Fruit fly (Drosophila melanogaster) whole organism, embryonic: Measurements from ENCODE around the gene CG14511.
A peak's percentile ranks its signal among the peaks of the same experiment; 100 is the strongest.

Source experiments
- Antp ChIP-seq: fragments of 200-800 bp; sonication (Bioruptor generic); optimal IDR thresholded peaks from 3 replicates; lab custom pipeline; 2016; ENCODE audit warnings: missing biosample characterization, missing genetic modification characterization
- Atf3 ChIP-seq: fragments of 200-800 bp; sonication (Bioruptor generic); optimal IDR thresholded peaks from 3 replicates; lab custom pipeline; 2016; ENCODE audit warnings: missing biosample characterization, missing genetic modification characterization
- CG11085 ChIP-seq: fragments of 200-800 bp; sonication (Bioruptor generic); IDR thresholded peaks from 2 replicates; pipeline ENCODE4 v1.3.6; 2022; ENCODE audit warnings: missing biosample characterization, missing genetic modification characterization
- CG12391 ChIP-seq: fragments of 200-800 bp; sonication (Bioruptor generic); optimal IDR thresholded peaks from 3 replicates; lab custom pipeline; 2018; ENCODE audit warnings: missing biosample characterization, mild to moderate bottlenecking, missing genetic modification characterization, moderate library complexity
- CG12942 ChIP-seq: fragments of 200-800 bp; sonication (Bioruptor generic); optimal IDR thresholded peaks from 3 replicates; lab custom pipeline; 2016; ENCODE audit warnings: missing biosample characterization, missing genetic modification characterization
- CG16863 ChIP-seq: fragments of 200-800 bp; sonication (Bioruptor generic); optimal IDR thresholded peaks from 3 replicates; lab custom pipeline; 2016; ENCODE audit warnings: missing biosample characterization, missing genetic modification characterization
- CG17328 ChIP-seq: fragments of 200-800 bp; sonication (Bioruptor generic); IDR thresholded peaks from 2 replicates; pipeline ENCODE4 v1.3.6; 2022; ENCODE audit warnings: missing biosample characterization, missing genetic modification characterization
- CG17568 ChIP-seq: fragments of 200-800 bp; sonication (Bioruptor generic); optimal IDR thresholded peaks from 2 replicates; lab custom pipeline; 2018; ENCODE audit warnings: missing biosample characterization, mild to moderate bottlenecking, missing genetic modification characterization, moderate library complexity
- CG18262 ChIP-seq: fragments of 200-800 bp; optimal IDR thresholded peaks from 3 replicates; lab custom pipeline; 2019; ENCODE audit warnings: missing biosample characterization, mild to moderate bottlenecking, missing genetic modification characterization, moderate library complexity
- CG2129 ChIP-seq: fragments of 200-800 bp; sonication (Bioruptor generic); IDR thresholded peaks from 2 replicates; pipeline ENCODE4 v1.3.6; 2022; ENCODE audit warnings: missing biosample characterization, missing genetic modification characterization; ENCODE audit not compliant: partially characterized antibody
- CG2199 ChIP-seq: fragments of 200-800 bp; sonication (Bioruptor generic); IDR thresholded peaks from 3 replicates; pipeline ENCODE4 v1.3.6; 2022; ENCODE audit warnings: missing biosample characterization, missing genetic modification characterization
- CG3163 ChIP-seq: fragments of 200-800 bp; sonication (Bioruptor generic); optimal IDR thresholded peaks from 3 replicates; lab custom pipeline; 2016; ENCODE audit warnings: missing biosample characterization, missing genetic modification characterization
- CG34376 ChIP-seq: fragments of 200-800 bp; sonication (Bioruptor generic); optimal IDR thresholded peaks from 2 replicates; lab custom pipeline; 2018; ENCODE audit warnings: missing biosample characterization, mild to moderate bottlenecking, missing genetic modification characterization
- CG4328 ChIP-seq: fragments of 200-800 bp; sonication (Bioruptor generic); optimal IDR thresholded peaks from 3 replicates; lab custom pipeline; 2017; ENCODE audit warnings: missing biosample characterization, missing genetic modification reagents, missing genetic modification characterization
- CG4424 ChIP-seq: fragments of 200-800 bp; sonication (Bioruptor generic); optimal IDR thresholded peaks from 3 replicates; lab custom pipeline; 2016; ENCODE audit warnings: missing biosample characterization, missing genetic modification characterization
- CG6175 ChIP-seq: fragments of 200-800 bp; sonication (Bioruptor generic); IDR thresholded peaks from 3 replicates; pipeline ENCODE4 v1.3.6; 2022; ENCODE audit warnings: missing biosample characterization, missing genetic modification characterization
- CG7928 ChIP-seq: fragments of 200-800 bp; sonication (Bioruptor generic); optimal IDR thresholded peaks from 2 replicates; lab custom pipeline; 2017; ENCODE audit warnings: missing biosample characterization, mild to moderate bottlenecking, missing genetic modification characterization
- CG8765 ChIP-seq: fragments of 200-800 bp; sonication (Bioruptor generic); IDR thresholded peaks from 2 replicates; pipeline ENCODE4 v1.3.6; 2022; ENCODE audit warnings: missing biosample characterization, missing genetic modification characterization
- Chrac-16 ChIP-seq: fragments of 200-800 bp; sonication (Bioruptor generic); optimal IDR thresholded peaks from 3 replicates; lab custom pipeline; 2016; ENCODE audit warnings: missing biosample characterization, missing genetic modification characterization
- Dip3 ChIP-seq: fragments of 200-800 bp; sonication (Bioruptor generic); optimal IDR thresholded peaks from 3 replicates; lab custom pipeline; 2016; ENCODE audit warnings: missing biosample characterization, missing genetic modification characterization
- Eip74EF ChIP-seq, 2 experiments: fragments of 200-800 bp in 1 of 2; fragments of >200 bp in 1 of 2; sonication (Bioruptor generic) in 1 of 2; optimal IDR thresholded peaks; 2 replicates each; lab custom pipeline; 2017 to 2019; ENCODE audit warnings: missing biosample characterization in 2 of 2, missing genetic modification characterization in 2 of 2, mild to moderate bottlenecking in 1 of 2, moderate library complexity in 1 of 2
- Fer3 ChIP-seq: fragments of 200-800 bp; sonication (Bioruptor generic); optimal IDR thresholded peaks from 2 replicates; lab custom pipeline; 2018; ENCODE audit warnings: missing biosample characterization, mild to moderate bottlenecking, missing genetic modification characterization, moderate library complexity
- Hr3 ChIP-seq: fragments of 200-800 bp; sonication (Bioruptor generic); optimal IDR thresholded peaks from 3 replicates; lab custom pipeline; 2016; ENCODE audit warnings: missing biosample characterization, missing genetic modification characterization
- Poxn ChIP-seq: fragments of 200-800 bp; sonication (Bioruptor generic); IDR thresholded peaks from 2 replicates; pipeline ENCODE4 v1.3.6; 2022; ENCODE audit warnings: missing biosample characterization, missing genetic modification characterization
- Taf1 ChIP-seq: fragments of 200-800 bp; sonication (Bioruptor generic); IDR thresholded peaks from 2 replicates; pipeline ENCODE4 v1.3.6; 2022; ENCODE audit warnings: missing biosample characterization, missing genetic modification characterization
- aop ChIP-seq: fragments of 200-800 bp; sonication (Bioruptor generic); IDR thresholded peaks from 2 replicates; pipeline ENCODE4 v1.3.6; 2022; ENCODE audit warnings: missing biosample characterization, missing genetic modification characterization
- bsh ChIP-seq, 2 experiments: fragments of 200-800 bp; sonication (Bioruptor generic); optimal IDR thresholded peaks; 2 replicates each; lab custom pipeline; 2017 to 2018; ENCODE audit warnings: mild to moderate bottlenecking in 2 of 2, missing biosample characterization in 2 of 2, missing genetic modification characterization in 2 of 2, moderate library complexity in 1 of 2
- cato ChIP-seq: fragments of 200-800 bp; sonication (Bioruptor generic); optimal IDR thresholded peaks from 2 replicates; lab custom pipeline; 2016; ENCODE audit warnings: missing biosample characterization, missing genetic modification characterization, borderline replicate concordance
- chinmo ChIP-seq: fragments of 200-800 bp; sonication (Bioruptor generic); IDR thresholded peaks from 4 replicates; pipeline ENCODE4 v1.3.6; 2022; ENCODE audit warnings: missing biosample characterization, missing genetic modification characterization; ENCODE audit not compliant: partially characterized antibody
- chm ChIP-seq: fragments of 200-800 bp; sonication (Bioruptor generic); IDR thresholded peaks from 2 replicates; pipeline ENCODE4 v1.3.6; 2022; ENCODE audit warnings: missing biosample characterization, missing genetic modification characterization
- crol ChIP-seq: fragments of 200-800 bp; sonication (Bioruptor generic); IDR thresholded peaks from 2 replicates; pipeline ENCODE4 v1.3.6; 2022; ENCODE audit warnings: missing biosample characterization, missing genetic modification characterization
- dpn ChIP-seq, 2 experiments: fragments of 200-800 bp; sonication (Bioruptor generic); optimal IDR thresholded peaks; 3 replicates each; lab custom pipeline; 2016; ENCODE audit warnings: missing biosample characterization in 2 of 2, missing genetic modification characterization in 2 of 2
- ems ChIP-seq: fragments of 200-800 bp; sonication (Bioruptor generic); optimal IDR thresholded peaks from 3 replicates; lab custom pipeline; 2016; ENCODE audit warnings: missing biosample characterization, missing genetic modification characterization
- esg ChIP-seq: fragments of 200-800 bp; sonication (Bioruptor generic); conservative IDR thresholded peaks from 2 replicates; pipeline ENCODE4 v1.3.6; 2022; ENCODE audit warnings: missing biosample characterization, missing genetic modification characterization
- fd64A ChIP-seq: fragments of 200-800 bp; sonication (Bioruptor generic); optimal IDR thresholded peaks from 3 replicates; lab custom pipeline; 2018; ENCODE audit warnings: missing biosample characterization, mild to moderate bottlenecking, missing genetic modification characterization
- gcm2 ChIP-seq: fragments of 200-800 bp; sonication (Bioruptor generic); optimal IDR thresholded peaks from 2 replicates; lab custom pipeline; 2016; ENCODE audit warnings: missing biosample characterization, missing genetic modification characterization
- grau ChIP-seq: fragments of 200-800 bp; optimal IDR thresholded peaks from 3 replicates; lab custom pipeline; 2019; ENCODE audit warnings: missing biosample characterization, mild to moderate bottlenecking, missing genetic modification characterization, moderate library complexity
- gro ChIP-seq: fragments of 200-800 bp; sonication (Bioruptor generic); optimal IDR thresholded peaks from 2 replicates; lab custom pipeline; 2016; ENCODE audit warnings: missing biosample characterization, missing genetic modification characterization
- gsb ChIP-seq: fragments of 200-800 bp; sonication (Bioruptor generic); IDR thresholded peaks from 2 replicates; pipeline ENCODE4 v1.3.6; 2022; ENCODE audit warnings: missing biosample characterization, missing genetic modification characterization
- lmd ChIP-seq: fragments of 200-800 bp; sonication (Bioruptor generic); IDR thresholded peaks from 2 replicates; pipeline ENCODE4 v1.3.6; 2022; ENCODE audit warnings: missing biosample characterization, missing genetic modification characterization
- mld ChIP-seq: fragments of 200-800 bp; sonication (Bioruptor generic); IDR thresholded peaks from 3 replicates; pipeline ENCODE4 v1.3.6; 2022; ENCODE audit warnings: missing biosample characterization, missing genetic modification characterization; ENCODE audit not compliant: partially characterized antibody
- pita ChIP-seq: fragments of 200-800 bp; sonication (Bioruptor generic); optimal IDR thresholded peaks from 2 replicates; lab custom pipeline; 2017; ENCODE audit warnings: missing biosample characterization, mild to moderate bottlenecking, missing genetic modification characterization
- sens ChIP-seq: fragments of 200-800 bp; sonication (Bioruptor generic); peaks from one replicate; lab custom pipeline; 2016; ENCODE audit warnings: missing biosample characterization, missing genetic modification characterization
- seq ChIP-seq: fragments of 200-800 bp; sonication (Bioruptor generic); IDR thresholded peaks from 2 replicates; pipeline ENCODE4 v1.3.6; 2022; ENCODE audit warnings: missing biosample characterization, missing genetic modification characterization
- tgo ChIP-seq: fragments of 200-800 bp; sonication (Bioruptor generic); IDR thresholded peaks from 3 replicates; pipeline ENCODE4 v1.3.6; 2022; ENCODE audit warnings: missing biosample characterization, missing genetic modification characterization
- usp ChIP-seq: fragments of >200 bp; optimal IDR thresholded peaks from 2 replicates; lab custom pipeline; 2017; ENCODE audit warnings: missing biosample characterization, missing genetic modification characterization
- wdn ChIP-seq: fragments of 200-800 bp; sonication (Bioruptor generic); IDR thresholded peaks from 2 replicates; pipeline ENCODE4 v1.3.6; 2022; ENCODE audit warnings: missing biosample characterization, missing genetic modification characterization
- wek ChIP-seq: fragments of 200-800 bp; sonication (Bioruptor generic); optimal IDR thresholded peaks from 3 replicates; lab custom pipeline; 2018; ENCODE audit warnings: missing biosample characterization, mild to moderate bottlenecking, missing genetic modification characterization, moderate library complexity
- zfh2 ChIP-seq: fragments of 200-800 bp; sonication (Bioruptor generic); optimal IDR thresholded peaks from 2 replicates; lab custom pipeline; 2016; ENCODE audit warnings: missing biosample characterization, missing genetic modification characterization

Gene CG14511

dm6 chr3R:29130902-29131621 is 15.6 kb downstream of the CG14511 start, which contains the start of the genes dgt6 and Vha100-1 (continued):
- TF ChIP-seq CG12942 (GFP tag; lab: Kevin White, UChicago) (no peak), CG3163 (no peak), lmd (GFP tag; lab: Robert Waterston, UW) (no peak), CG4328 (GFP tag; lab: Kevin White, UChicago) (no peak), CG4424 (peak; percentile 47), chinmo (GFP tag; lab: Robert Waterston, UW) (no peak), gsb (no peak)

dm6 chr3R:29124128-29124527 is 22.6 kb downstream of the CG14511 start:
- TF ChIP-seq sens (GFP tag; lab: Kevin White, UChicago) (peak; percentile 92), ems (GFP tag; lab: Kevin White, UChicago) (peak; percentile 49), cato (GFP tag; lab: Kevin White, UChicago) (peak; percentile 42), CG17568 (no peak), CG6175 (GFP tag; lab: Robert Waterston, UW) (0 out of 3 replicates have a peak, but pooled peaks have one; percentile 52), CG2129 (GFP tag; lab: Robert Waterston, UW) (no peak), zfh2 (GFP tag; lab: Kevin White, UChicago) (peak; percentile 76), pita (GFP tag; lab: Kevin White, UChicago) (no peak), CG7928 (GFP tag; lab: Kevin White, UChicago) (no peak), wdn (GFP tag; lab: Robert Waterston, UW) (peak; percentile 72), Eip74EF (GFP tag; optimal IDR thresholded peaks at IDR 0.05; lab: Kevin White, UChicago) (no peak), CG4424 (peak; percentile 65), CG8765 (GFP tag; lab: Robert Waterston, UW) (0 out of 2 replicates have a peak, but pooled peaks have one; percentile 21), fd64A (GFP tag; lab: Kevin White, UChicago) (no peak), Fer3 (tag; lab: Kevin White, UChicago) (peak; percentile 69), usp (GFP tag; lab: Kevin White, UChicago) (no peak), Hr3 (GFP tag; lab: Kevin White, UChicago) (peak; percentile 39), mld (no peak), gcm2 (GFP tag; lab: Kevin White, UChicago) (no peak), Poxn (no peak), CG18262 (tag; lab: Kevin White, UChicago) (peak; percentile 63), Chrac-16 (GFP tag; lab: Kevin White, UChicago) (peak; percentile 50), CG34376 (GFP tag; lab: Kevin White, UChicago) (no peak), CG11085 (GFP tag; lab: Robert Waterston, UW) (peak; percentile 34; the same call in 1 of the 2 replicates), aop (GFP tag; lab: Robert Waterston, UW) (no peak), wek (GFP tag; lab: Kevin White, UChicago) (peak; percentile 54), chm (GFP tag; lab: Robert Waterston, UW) (peak; percentile 75), CG17328 (peak; percentile 73), CG12391 (peak; percentile 61), Dip3 (peak; percentile 44), Antp (peak; percentile 81), CG16863 (GFP tag; lab: Kevin White, UChicago) (peak; percentile 32), Atf3 (no peak), seq (no peak), CG2199 (GFP tag; lab: Robert Waterston, UW) (no peak), gro (GFP tag; lab: Kevin White, UChicago) (peak; percentile 35), Taf1 (GFP tag; lab: Robert Waterston, UW) (peak; percentile 52; the same call in 1 of the 2 replicates), bsh (GFP tag; optimal IDR thresholded peaks at IDR 0.05; lab: Kevin White, UChicago) (peak in 1 of 2 experiments; percentile 74), dpn (GFP tag; optimal IDR thresholded peaks at IDR 0.05; lab: Kevin White, UChicago) (peak; percentile 48 to 69), grau (tag; lab: Kevin White, UChicago) (peak; percentile 96), crol (no peak), tgo (GFP tag; lab: Robert Waterston, UW) (peak; percentile 73), esg (peak; percentile 44; the same call in 1 of the 2 replicates)
